Worm (Caenorhabditis elegans) whole organism, L1 larva: ENCODE results near the gene nstp-10.

Source experiments
- C04F5.9 ChIP-seq: sonication (generic microtip); optimal IDR thresholded peaks from 2 replicates; lab custom pipeline; 2016; ENCODE audit warnings: missing genetic modification characterization, missing compliant biosample characterization
- C16A3.4 ChIP-seq: fragments of 150-350 bp; optimal IDR thresholded peaks from 2 replicates; lab custom pipeline; 2014; ENCODE audit warnings: missing biosample characterization, missing genetic modification characterization
- C34B4.2 ChIP-seq: sonication (generic microtip); optimal IDR thresholded peaks from 2 replicates; lab custom pipeline; 2017; ENCODE audit warnings: mild to moderate bottlenecking, missing genetic modification characterization, missing compliant biosample characterization
- F16B12.6 ChIP-seq: fragments of 150-350 bp; optimal IDR thresholded peaks from 2 replicates; lab custom pipeline; 2014; ENCODE audit warnings: missing biosample characterization, missing genetic modification characterization
- Y116A8C.19 ChIP-seq: sonication (generic microtip); optimal IDR thresholded peaks from 2 replicates; lab custom pipeline; 2016; ENCODE audit warnings: missing compliant biosample characterization, missing genetic modification characterization, borderline replicate concordance
- alr-1 ChIP-seq: fragments of 200-800 bp; sonication (Bioruptor generic); optimal IDR thresholded peaks from 2 replicates; lab custom pipeline; 2018; ENCODE audit warnings: borderline replicate concordance, mild to moderate bottlenecking, missing genetic modification characterization, missing compliant biosample characterization
- ama-1 ChIP-seq: fragments of 150-350 bp; optimal IDR thresholded peaks from 2 replicates; lab custom pipeline; 2014
- blmp-1 ChIP-seq: fragments of 150-350 bp; optimal IDR thresholded peaks from 2 replicates; lab custom pipeline; 2014; ENCODE audit warnings: missing biosample characterization, missing genetic modification characterization
- ceh-8 ChIP-seq: fragments of 200-800 bp; sonication (Bioruptor generic); optimal IDR thresholded peaks from 2 replicates; lab custom pipeline; 2018; ENCODE audit warnings: mild to moderate bottlenecking, missing genetic modification characterization, moderate library complexity, missing compliant biosample characterization
- ceh-82 ChIP-seq, 3 experiments: fragments of 150-350 bp in 1 of 3; sonication (generic microtip) in 2 of 3; optimal IDR thresholded peaks; 2 replicates each; lab custom pipeline; 2014 to 2017; ENCODE audit warnings: missing biosample characterization in 3 of 3, missing genetic modification characterization in 3 of 3
- ceh-88 ChIP-seq: fragments of 200-800 bp; sonication (Bioruptor generic); IDR thresholded peaks from 2 replicates; pipeline ENCODE4 v1.3.6; 2022; ENCODE audit warnings: missing genetic modification characterization, missing compliant biosample characterization
- ceh-90 ChIP-seq: sonication (generic microtip); optimal IDR thresholded peaks from 2 replicates; lab custom pipeline; 2016; ENCODE audit warnings: missing genetic modification characterization, missing compliant biosample characterization
- ces-1 ChIP-seq: fragments of 150-350 bp; optimal IDR thresholded peaks from 2 replicates; lab custom pipeline; 2014; ENCODE audit warnings: missing biosample characterization, missing genetic modification reagents, missing genetic modification characterization
- egl-13 ChIP-seq: sonication (generic microtip); optimal IDR thresholded peaks from 2 replicates; lab custom pipeline; 2016; ENCODE audit warnings: missing genotype, missing genetic modification reagents, missing genetic modification characterization, missing compliant biosample characterization
- egl-27 ChIP-seq, 2 experiments: fragments of 150-350 bp in 1 of 2; sonication (generic microtip); optimal IDR thresholded peaks; 3 replicates each; lab custom pipeline; 2017 to 2018; ENCODE audit warnings: missing biosample characterization in 2 of 2, missing genetic modification characterization in 2 of 2, missing genetic modification reagents in 2 of 2
- elt-2 ChIP-seq: sonication (generic microtip); optimal IDR thresholded peaks from 2 replicates; lab custom pipeline; 2016; ENCODE audit warnings: missing genetic modification characterization, mild to moderate bottlenecking, inconsistent platforms, missing compliant biosample characterization, missing genetic modification reagents
- ets-5 ChIP-seq: fragments of 200-800 bp; sonication (Bioruptor generic); IDR thresholded peaks from 2 replicates; pipeline ENCODE4 v1.3.6; 2022; ENCODE audit warnings: missing genetic modification characterization, missing compliant biosample characterization
- fkh-10 ChIP-seq: sonication (generic microtip); optimal IDR thresholded peaks from 2 replicates; lab custom pipeline; 2017; ENCODE audit warnings: missing biosample characterization, missing genetic modification reagents, missing genetic modification characterization
- fkh-8 ChIP-seq: sonication (generic microtip); optimal IDR thresholded peaks from 2 replicates; lab custom pipeline; 2016; ENCODE audit warnings: mild to moderate bottlenecking, missing genetic modification characterization, missing compliant biosample characterization
- fos-1 ChIP-seq: fragments of 150-350 bp; optimal IDR thresholded peaks from 2 replicates; lab custom pipeline; 2014; ENCODE audit warnings: missing biosample characterization, missing genetic modification characterization
- hlh-4 ChIP-seq: sonication (generic microtip); optimal IDR thresholded peaks from 2 replicates; lab custom pipeline; 2016; ENCODE audit warnings: mild to moderate bottlenecking, missing genetic modification characterization, missing compliant biosample characterization
- hpl-2 ChIP-seq: fragments of 150-350 bp; optimal IDR thresholded peaks from 2 replicates; lab custom pipeline; 2014; ENCODE audit warnings: missing biosample characterization, missing genetic modification reagents, missing genetic modification characterization
- irx-1 ChIP-seq: sonication (generic microtip); optimal IDR thresholded peaks from 2 replicates; lab custom pipeline; 2016; ENCODE audit warnings: missing genetic modification characterization, missing compliant biosample characterization
- lin-13 ChIP-seq: fragments of 150-350 bp; optimal IDR thresholded peaks from 2 replicates; lab custom pipeline; 2014; ENCODE audit warnings: missing biosample characterization, missing genetic modification reagents, missing genetic modification characterization
- lin-14 ChIP-seq: fragments of 200-800 bp; sonication (Bioruptor generic); optimal IDR thresholded peaks from 2 replicates; lab custom pipeline; 2018; ENCODE audit warnings: mild to moderate bottlenecking, missing genetic modification characterization, moderate library complexity, missing compliant biosample characterization
- lin-39 ChIP-seq: fragments of 150-350 bp; optimal IDR thresholded peaks from 2 replicates; lab custom pipeline; 2014; ENCODE audit warnings: missing biosample characterization, missing genetic modification reagents, missing genetic modification characterization
- lir-3 ChIP-seq: sonication (generic microtip); optimal IDR thresholded peaks from 2 replicates; lab custom pipeline; 2016; ENCODE audit warnings: mild to moderate bottlenecking, missing genetic modification characterization, moderate library complexity, missing compliant biosample characterization; ENCODE audit not compliant: poor library complexity
- mdl-1 ChIP-seq, 2 experiments: fragments of 150-350 bp; optimal IDR thresholded peaks; 2 replicates each; lab custom pipeline; 2014 to 2017; ENCODE audit warnings: missing biosample characterization in 2 of 2, missing genetic modification characterization in 2 of 2, inconsistent platforms in 1 of 2
- mep-1 ChIP-seq: fragments of 150-350 bp; optimal IDR thresholded peaks from 2 replicates; lab custom pipeline; 2014; ENCODE audit warnings: missing biosample characterization, missing genetic modification characterization
- nhr-11 ChIP-seq: fragments of 150-350 bp; optimal IDR thresholded peaks from 2 replicates; lab custom pipeline; 2014; ENCODE audit warnings: missing biosample characterization, missing genetic modification characterization
- nhr-12 ChIP-seq: sonication (generic microtip); optimal IDR thresholded peaks from 2 replicates; lab custom pipeline; 2017; ENCODE audit warnings: missing biosample characterization, missing genetic modification characterization
- nhr-20 ChIP-seq: sonication (generic microtip); optimal IDR thresholded peaks from 2 replicates; lab custom pipeline; 2016; ENCODE audit warnings: mild to moderate bottlenecking, missing genetic modification characterization, missing compliant biosample characterization
- nhr-28 ChIP-seq: fragments of 150-350 bp; optimal IDR thresholded peaks from 2 replicates; lab custom pipeline; 2014; ENCODE audit warnings: missing biosample characterization, missing genetic modification characterization
- nhr-47 ChIP-seq: sonication (generic microtip); optimal IDR thresholded peaks from 2 replicates; lab custom pipeline; 2016; ENCODE audit warnings: mild to moderate bottlenecking, missing genetic modification characterization, moderate library complexity, missing compliant biosample characterization
- nhr-71 ChIP-seq: sonication (generic microtip); optimal IDR thresholded peaks from 2 replicates; lab custom pipeline; 2016; ENCODE audit warnings: mild to moderate bottlenecking, missing genetic modification characterization, moderate library complexity, missing compliant biosample characterization
- nhr-76 ChIP-seq: sonication (generic microtip); optimal IDR thresholded peaks from 2 replicates; lab custom pipeline; 2017; ENCODE audit warnings: missing biosample characterization, missing genetic modification characterization
- nhr-77 ChIP-seq: fragments of 150-350 bp; optimal IDR thresholded peaks from 2 replicates; lab custom pipeline; 2014; ENCODE audit warnings: missing biosample characterization, missing genetic modification characterization
- nhr-84 ChIP-seq: sonication (generic microtip); optimal IDR thresholded peaks from 2 replicates; lab custom pipeline; 2017; ENCODE audit warnings: missing biosample characterization, missing genetic modification characterization
- nhr-85 ChIP-seq: sonication (generic microtip); peaks from one replicate; lab custom pipeline; 2016; ENCODE audit warnings: missing genetic modification characterization, inconsistent platforms, missing compliant biosample characterization
- nhr-90 ChIP-seq: sonication (generic microtip); optimal IDR thresholded peaks from 2 replicates; lab custom pipeline; 2016; ENCODE audit warnings: mild to moderate bottlenecking, missing genetic modification characterization, missing compliant biosample characterization; ENCODE audit not compliant: poor library complexity
- pag-3 ChIP-seq: sonication (generic microtip); optimal IDR thresholded peaks from 2 replicates; lab custom pipeline; 2017; ENCODE audit warnings: missing genetic modification characterization, mild to moderate bottlenecking, missing compliant biosample characterization, antibody characterized with exemption, borderline replicate concordance; ENCODE audit not compliant: insufficient read depth
- pqm-1 ChIP-seq: sonication (generic microtip); optimal IDR thresholded peaks from 3 replicates; lab custom pipeline; 2017; ENCODE audit warnings: missing biosample characterization, missing genetic modification characterization
- sup-37 ChIP-seq: fragments of 200-800 bp; sonication (Bioruptor generic); optimal IDR thresholded peaks from 2 replicates; lab custom pipeline; 2018; ENCODE audit warnings: mild to moderate bottlenecking, missing genetic modification characterization, missing compliant biosample characterization
- swsn-7 ChIP-seq: sonication (generic microtip); optimal IDR thresholded peaks from 2 replicates; lab custom pipeline; 2016; ENCODE audit warnings: missing genetic modification characterization, missing compliant biosample characterization
- tbx-2 ChIP-seq: sonication (generic microtip); optimal IDR thresholded peaks from 2 replicates; lab custom pipeline; 2016; ENCODE audit warnings: missing genetic modification characterization, missing compliant biosample characterization
- unc-130 ChIP-seq: fragments of 150-350 bp; optimal IDR thresholded peaks from 2 replicates; lab custom pipeline; 2017; ENCODE audit warnings: missing biosample characterization, missing genetic modification characterization, inconsistent platforms
- unc-30 ChIP-seq: sonication (generic microtip); optimal IDR thresholded peaks from 2 replicates; lab custom pipeline; 2017; ENCODE audit warnings: missing biosample characterization, missing genetic modification characterization
- unc-86 ChIP-seq: sonication (generic microtip); optimal IDR thresholded peaks from 2 replicates; lab custom pipeline; 2016; ENCODE audit warnings: missing genetic modification characterization, missing compliant biosample characterization
- unc-98 ChIP-seq: fragments of 200-800 bp; sonication (Bioruptor generic); IDR thresholded peaks from 2 replicates; pipeline ENCODE4 v1.3.6; 2022; ENCODE audit warnings: missing genetic modification characterization, missing compliant biosample characterization
- vab-15 ChIP-seq: sonication (generic microtip); optimal IDR thresholded peaks from 2 replicates; lab custom pipeline; 2017; ENCODE audit warnings: missing genotype, mild to moderate bottlenecking, missing genetic modification characterization, missing compliant biosample characterization
- zag-1 ChIP-seq: fragments of 150-350 bp; optimal IDR thresholded peaks from 2 replicates; lab custom pipeline; 2014; ENCODE audit warnings: missing biosample characterization, missing genetic modification characterization
- ztf-11 ChIP-seq, 2 experiments: sonication (generic microtip); optimal IDR thresholded peaks; 2 replicates each; lab custom pipeline; 2016 to 2017; ENCODE audit warnings: missing genetic modification characterization in 2 of 2, missing biosample characterization in 1 of 2, missing compliant biosample characterization in 1 of 2

nstp-10 gene

DNA sequence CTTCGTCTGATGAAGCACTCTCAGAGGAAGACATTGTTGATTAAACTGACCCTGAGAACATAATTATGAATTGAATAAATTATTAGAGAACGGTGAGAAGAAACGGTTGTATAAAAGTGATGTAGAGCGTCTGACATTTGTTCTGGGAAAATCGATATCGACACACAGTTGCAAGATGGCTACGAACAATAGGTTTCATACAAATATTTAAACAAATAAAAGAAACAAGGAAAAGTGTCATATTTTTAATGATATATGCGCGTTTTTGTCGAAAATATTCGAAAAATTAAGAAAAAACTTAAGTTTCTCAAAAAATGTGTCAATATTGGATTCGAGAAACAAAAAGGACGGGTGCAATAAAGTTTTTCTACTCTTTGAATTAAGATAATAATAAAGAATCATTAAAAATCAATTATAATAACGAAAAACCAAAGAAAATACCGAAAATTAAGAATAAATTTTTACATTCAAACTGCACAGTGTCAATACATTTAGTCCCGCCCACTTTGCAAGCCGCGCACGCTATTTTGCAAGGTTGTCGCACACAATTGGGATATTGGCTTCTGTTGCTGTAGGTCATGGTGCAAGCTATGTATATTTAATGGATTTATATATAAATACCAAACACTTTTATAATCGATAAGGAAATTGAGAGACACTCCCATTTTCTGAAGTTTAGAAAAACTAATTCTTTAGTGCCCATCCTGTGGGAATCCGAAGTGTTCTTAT, 33.1 kb upstream of the nstp-10 start, which contains the start of gene rtfo-1:
Gene rtfo-1 (minus strand): TSS at position 51 of the 729 bp plus-strand sequence.
- TF ChIP-seq sup-37 (GFP tag; lab: Kevin White, UChicago) (no peak), unc-98 (GFP tag; lab: Robert Waterston, UW) (no peak), nhr-28 (no peak), lin-14 (GFP tag; lab: Kevin White, UChicago) (peak; percentile 41), ets-5 (GFP tag; lab: Robert Waterston, UW) (no peak), C04F5.9 (no peak), ceh-90 (no peak), nhr-90 (tag; lab: Kevin White, UChicago) (peak; percentile 69), lir-3 (tag; lab: Kevin White, UChicago) (peak; percentile 31), ceh-8 (GFP tag; lab: Kevin White, UChicago) (no peak), hpl-2 (peak; percentile 38), fkh-10 (GFP tag; lab: Kevin White, UChicago) (no peak), nhr-12 (tag; lab: Kevin White, UChicago) (no peak), nhr-84 (tag; lab: Kevin White, UChicago) (no peak), ama-1 (lab: Kevin White, UChicago) (no peak), irx-1 (tag; lab: Kevin White, UChicago) (peak; percentile 30), fos-1 (tag; lab: Kevin White, UChicago) (no peak), nhr-85 (tag; lab: Kevin White, UChicago) (peak; percentile 75), F16B12.6 (tag; lab: Kevin White, UChicago) (no peak), nhr-71 (tag; lab: Kevin White, UChicago) (peak; percentile 58), nhr-77 (tag; lab: Kevin White, UChicago) (no peak), C34B4.2 (tag; lab: Kevin White, UChicago) (no peak), nhr-76 (no peak), blmp-1 (tag; lab: Kevin White, UChicago) (peak; percentile 28), pqm-1 (tag; lab: Kevin White, UChicago) (no peak), lin-39 (no peak), ces-1 (GFP tag; lab: Kevin White, UChicago) (no peak), unc-86 (tag; lab: Kevin White, UChicago) (peak; percentile 23), mep-1 (peak; percentile 46), ztf-11 (tag; optimal IDR thresholded peaks at IDR 0.05; lab: Kevin White, UChicago) (peak in 1 of 2 experiments; percentile 7), nhr-47 (peak; percentile 58), fkh-8 (tag; lab: Kevin White, UChicago) (no peak), unc-130 (tag; lab: Kevin White, UChicago) (peak; percentile 44), lin-13 (GFP tag; lab: Kevin White, UChicago) (peak; percentile 38), egl-27 (tag; optimal IDR thresholded peaks at IDR 0.05; lab: Kevin White, UChicago) (no peak), nhr-20 (tag; lab: Kevin White, UChicago) (peak; percentile 45), vab-15 (tag; lab: Kevin White, UChicago) (no peak), unc-30 (tag; lab: Kevin White, UChicago) (no peak), elt-2 (tag; lab: Kevin White, UChicago) (peak; percentile 22), zag-1 (tag; lab: Kevin White, UChicago) (no peak), mdl-1 (tag; optimal IDR thresholded peaks at IDR 0.05; lab: Kevin White, UChicago) (peak in 1 of 2 experiments; percentile 48), nhr-11 (tag; lab: Kevin White, UChicago) (no peak), egl-13 (no peak), C16A3.4 (tag; lab: Kevin White, UChicago) (peak; percentile 25), swsn-7 (tag; lab: Kevin White, UChicago) (peak; percentile 56), pag-3 (tag; lab: Kevin White, UChicago) (no peak), ceh-82 (tag; optimal IDR thresholded peaks at IDR 0.05; lab: Kevin White, UChicago) (peak; percentile 7 to 36 (median 35)), ceh-88 (GFP tag; lab: Robert Waterston, UW) (no peak), alr-1 (tag; lab: Kevin White, UChicago) (no peak), Y116A8C.19 (tag; lab: Kevin White, UChicago) (no peak), tbx-2 (peak; percentile 39), hlh-4 (tag; lab: Kevin White, UChicago) (no peak)
